Fruit fly (Drosophila melanogaster) Kc167 (cell line): ENCODE data around the gene Sgt.

Experiments used
- Myc ChIP-seq: fragments of >200 bp; optimal IDR thresholded peaks from 2 replicates; lab custom pipeline; 2017; ENCODE audit warnings: missing external identifiers
- Sin3A ChIP-seq: fragments of >200 bp; optimal IDR thresholded peaks from 2 replicates; lab custom pipeline; 2018; ENCODE audit warnings: missing external identifiers
- h ChIP-seq: fragments of >200 bp; optimal IDR thresholded peaks from 3 replicates; lab custom pipeline; 2018; ENCODE audit warnings: missing external identifiers
- insv ChIP-seq: fragments of >200 bp; optimal IDR thresholded peaks from 3 replicates; lab custom pipeline; 2018; ENCODE audit warnings: missing external identifiers
- psq ChIP-seq: fragments of >200 bp; optimal IDR thresholded peaks from 2 replicates; lab custom pipeline; 2017; ENCODE audit warnings: missing external identifiers
- ttk ChIP-seq: sonication (Bioruptor generic); optimal IDR thresholded peaks from 2 replicates; lab custom pipeline; 2017; ENCODE audit warnings: missing external identifiers

Sgt gene

dm6 chr2L:17471524-17471923 is at the start of gene Sgt:
Gene Sgt, plus strand, starts transcription at chr2L:17471603.
- no peak for TF ChIP-seq h (lab: Kevin White, UChicago)
- no peak for TF ChIP-seq ttk (lab: Kevin White, UChicago)
- no peak for TF ChIP-seq Sin3A (lab: Kevin White, UChicago)
- TF ChIP-seq psq (lab: Kevin White, UChicago), result no peak
- TF ChIP-seq Myc (lab: Kevin White, UChicago), result no peak
- no peak for TF ChIP-seq insv (lab: Kevin White, UChicago)

DNA sequence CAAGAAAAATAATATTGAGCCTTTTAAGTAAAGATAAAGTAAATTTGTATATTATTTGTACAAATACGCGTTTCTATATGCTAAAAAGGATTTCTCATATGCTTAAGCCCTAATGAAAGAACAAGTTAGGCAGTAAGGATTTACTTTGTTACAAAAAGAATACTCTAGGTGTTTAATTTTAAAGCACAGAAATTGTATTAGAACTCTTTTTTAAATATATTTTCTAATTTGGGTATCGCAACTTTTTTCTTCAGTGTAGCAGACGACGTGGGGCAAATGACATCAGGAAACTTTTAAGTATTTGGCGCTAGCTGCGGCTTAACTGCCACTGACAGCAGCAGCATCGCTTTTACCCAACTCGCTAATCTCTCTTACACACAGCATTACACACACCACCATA is 49.3 kb upstream of the Sgt start:
- TF ChIP-seq insv (lab: Kevin White, UChicago) (no peak), psq (lab: Kevin White, UChicago) (no peak), Sin3A (lab: Kevin White, UChicago) (no peak), h (lab: Kevin White, UChicago) (no peak), ttk (lab: Kevin White, UChicago) (no peak), Myc (lab: Kevin White, UChicago) (no peak)

- TF ChIP-seq ttk (lab: Kevin White, UChicago) (no peak), Sin3A (lab: Kevin White, UChicago) (no peak)
Observed at dm6 chr2L:17425005-17425404, 46.4 kb upstream of the Sgt start.

DNA sequence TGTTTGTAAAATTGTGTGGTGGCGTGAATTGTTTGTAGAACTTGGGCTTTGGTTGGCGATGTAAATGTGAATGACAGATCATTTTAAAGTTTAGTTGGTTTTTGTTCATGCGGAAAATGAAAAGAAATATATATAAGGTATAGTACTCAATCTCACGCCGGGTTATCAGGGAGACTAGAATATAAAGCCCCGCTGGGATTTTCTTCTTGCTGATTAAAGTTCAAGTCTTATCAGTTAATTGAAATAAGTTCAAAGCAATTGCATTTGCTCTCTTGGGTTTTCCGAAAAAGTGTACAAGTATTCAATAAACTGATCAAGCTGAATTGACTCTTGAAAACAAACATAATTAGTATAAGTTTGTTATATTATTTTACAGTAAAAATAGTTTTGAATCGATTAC is 46.0 kb upstream of the Sgt start:
- no peak for TF ChIP-seq psq (lab: Kevin White, UChicago)
- no peak for TF ChIP-seq ttk (lab: Kevin White, UChicago)
- no peak for TF ChIP-seq Myc (lab: Kevin White, UChicago)
- no peak for TF ChIP-seq insv (lab: Kevin White, UChicago)
- no peak for TF ChIP-seq h (lab: Kevin White, UChicago)

dm6 chr2L:17427187-17427586 is 44.2 kb upstream of the Sgt start:
- TF ChIP-seq Sin3A (lab: Kevin White, UChicago) (no peak), Myc (lab: Kevin White, UChicago) (no peak), insv (lab: Kevin White, UChicago) (no peak), psq (lab: Kevin White, UChicago) (no peak), h (lab: Kevin White, UChicago) (no peak), ttk (lab: Kevin White, UChicago) (no peak)

DNA sequence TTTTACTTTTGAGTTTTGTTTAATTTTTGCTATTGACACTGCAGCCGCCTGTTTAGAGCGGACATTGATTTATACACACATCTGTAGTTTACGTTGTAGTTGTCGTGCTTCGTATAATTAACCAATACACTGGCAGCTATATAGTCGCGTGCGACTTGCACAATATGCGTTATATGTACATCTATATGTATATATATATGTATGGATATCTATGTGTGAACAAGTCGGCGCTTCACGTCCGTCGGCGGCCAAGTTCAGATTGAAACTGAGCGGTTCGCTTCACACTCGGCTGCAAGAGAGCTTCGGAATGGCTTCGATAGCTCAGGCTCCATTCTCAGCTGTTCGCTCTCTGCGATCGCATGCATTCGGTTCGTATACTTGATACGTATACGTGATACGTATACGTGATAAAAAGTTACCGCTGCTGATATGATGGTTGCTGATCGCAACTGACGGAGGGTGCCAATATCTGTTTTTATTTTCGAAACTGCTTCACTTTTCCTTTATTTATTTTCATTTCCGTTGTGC is 43.4 kb upstream of the Sgt start:
- TF ChIP-seq Sin3A (lab: Kevin White, UChicago) (no peak), ttk (lab: Kevin White, UChicago) (no peak), Myc (lab: Kevin White, UChicago) (no peak), h (lab: Kevin White, UChicago) (no peak)

DNA sequence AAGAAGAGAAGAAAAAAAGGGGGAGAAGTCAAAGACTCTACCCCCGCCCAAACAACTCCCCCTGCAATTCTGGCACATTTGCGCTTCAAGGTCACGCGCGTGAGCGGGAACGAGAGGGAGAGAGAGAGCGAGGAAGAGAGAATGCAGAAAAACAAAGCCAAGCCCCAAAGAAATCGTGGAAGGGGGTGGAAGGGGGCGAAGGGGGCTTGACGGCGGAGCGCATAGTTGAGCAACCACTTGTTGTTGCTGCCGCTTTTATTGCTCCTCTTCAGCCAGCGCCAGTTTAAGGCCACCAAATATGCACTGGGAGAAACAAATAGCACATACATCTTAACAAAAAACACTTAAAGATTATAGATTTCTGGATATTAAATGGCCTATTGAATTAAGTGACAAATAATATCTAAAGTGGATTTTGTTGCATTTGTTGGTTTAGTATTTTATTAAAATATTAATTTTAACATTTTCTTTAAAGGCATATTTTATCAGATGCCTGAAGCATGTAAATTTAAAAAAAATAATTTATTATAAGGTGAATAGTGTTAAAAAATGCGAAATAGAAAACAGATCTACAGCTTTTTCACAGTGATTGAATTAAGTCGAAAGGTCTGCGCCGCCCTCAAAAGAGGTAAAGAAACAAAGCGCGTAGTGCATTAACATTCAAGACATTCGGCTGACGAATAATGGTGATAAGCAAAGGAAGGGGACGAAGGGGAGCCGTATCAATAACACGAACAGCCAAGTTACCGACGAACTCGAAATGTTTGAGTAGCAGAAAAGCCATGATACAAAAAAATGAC is 41.4 kb upstream of the Sgt start:
- TF ChIP-seq ttk (lab: Kevin White, UChicago), result no peak
- TF ChIP-seq insv (lab: Kevin White, UChicago), result no peak
- no peak for TF ChIP-seq psq (lab: Kevin White, UChicago)
- no peak for TF ChIP-seq h (lab: Kevin White, UChicago)
- TF ChIP-seq Sin3A (lab: Kevin White, UChicago), result no peak

- TF ChIP-seq Myc (lab: Kevin White, UChicago) (no peak), Sin3A (lab: Kevin White, UChicago) (no peak), insv (lab: Kevin White, UChicago) (no peak), h (lab: Kevin White, UChicago) (no peak), psq (lab: Kevin White, UChicago) (no peak)
Observed at dm6 chr2L:17430602-17431358, 40.6 kb upstream of the Sgt start.

DNA sequence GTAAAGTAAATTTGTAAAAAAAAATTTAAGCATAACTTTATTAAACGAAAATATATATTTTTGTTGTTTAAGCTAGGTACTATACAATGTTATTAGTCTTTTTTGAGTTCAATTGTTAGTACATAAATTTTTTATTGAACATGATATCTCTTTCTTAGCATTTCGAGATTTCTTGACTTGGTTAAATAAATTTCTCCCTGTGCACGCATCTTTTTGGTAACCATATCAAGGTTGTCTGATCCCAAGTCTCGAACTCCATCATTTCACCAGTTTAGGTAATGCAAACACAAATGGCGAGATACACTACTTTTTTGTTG is 40.1 kb upstream of the Sgt start:
- no peak for TF ChIP-seq Sin3A (lab: Kevin White, UChicago)
- no peak for TF ChIP-seq Myc (lab: Kevin White, UChicago)
- TF ChIP-seq insv (lab: Kevin White, UChicago), result no peak
- TF ChIP-seq h (lab: Kevin White, UChicago), result no peak
- no peak for TF ChIP-seq psq (lab: Kevin White, UChicago)
- no peak for TF ChIP-seq ttk (lab: Kevin White, UChicago)

dm6 chr2L:17433030-17433912 is 38.1 kb upstream of the Sgt start, which contains the start of the genes Dif and CG5043:
Gene Dif, minus strand, starts transcription at chr2L:17433161.
Gene CG5043, plus strand, starts transcription at chr2L:17433862.
- no peak for TF ChIP-seq insv (lab: Kevin White, UChicago)
- TF ChIP-seq Myc (lab: Kevin White, UChicago), result no peak
- no peak for TF ChIP-seq ttk (lab: Kevin White, UChicago)
- TF ChIP-seq h (lab: Kevin White, UChicago), result no peak
- TF ChIP-seq psq (lab: Kevin White, UChicago), result no peak
- TF ChIP-seq Sin3A (lab: Kevin White, UChicago), result no peak

dm6 chr2L:17436500-17436899 is 34.9 kb upstream of the Sgt start, which contains the start of gene CG33928:
Gene CG33928, minus strand, starts transcription at chr2L:17436600.
- no peak for TF ChIP-seq h (lab: Kevin White, UChicago)
- no peak for TF ChIP-seq insv (lab: Kevin White, UChicago)
- no peak for TF ChIP-seq Myc (lab: Kevin White, UChicago)
- TF ChIP-seq Sin3A (lab: Kevin White, UChicago), result no peak
- TF ChIP-seq psq (lab: Kevin White, UChicago), result no peak
- TF ChIP-seq ttk (lab: Kevin White, UChicago), result no peak
